Fruit fly (Drosophila melanogaster): ENCODE results near the gene CG7573.

CG7573 gene

DNA sequence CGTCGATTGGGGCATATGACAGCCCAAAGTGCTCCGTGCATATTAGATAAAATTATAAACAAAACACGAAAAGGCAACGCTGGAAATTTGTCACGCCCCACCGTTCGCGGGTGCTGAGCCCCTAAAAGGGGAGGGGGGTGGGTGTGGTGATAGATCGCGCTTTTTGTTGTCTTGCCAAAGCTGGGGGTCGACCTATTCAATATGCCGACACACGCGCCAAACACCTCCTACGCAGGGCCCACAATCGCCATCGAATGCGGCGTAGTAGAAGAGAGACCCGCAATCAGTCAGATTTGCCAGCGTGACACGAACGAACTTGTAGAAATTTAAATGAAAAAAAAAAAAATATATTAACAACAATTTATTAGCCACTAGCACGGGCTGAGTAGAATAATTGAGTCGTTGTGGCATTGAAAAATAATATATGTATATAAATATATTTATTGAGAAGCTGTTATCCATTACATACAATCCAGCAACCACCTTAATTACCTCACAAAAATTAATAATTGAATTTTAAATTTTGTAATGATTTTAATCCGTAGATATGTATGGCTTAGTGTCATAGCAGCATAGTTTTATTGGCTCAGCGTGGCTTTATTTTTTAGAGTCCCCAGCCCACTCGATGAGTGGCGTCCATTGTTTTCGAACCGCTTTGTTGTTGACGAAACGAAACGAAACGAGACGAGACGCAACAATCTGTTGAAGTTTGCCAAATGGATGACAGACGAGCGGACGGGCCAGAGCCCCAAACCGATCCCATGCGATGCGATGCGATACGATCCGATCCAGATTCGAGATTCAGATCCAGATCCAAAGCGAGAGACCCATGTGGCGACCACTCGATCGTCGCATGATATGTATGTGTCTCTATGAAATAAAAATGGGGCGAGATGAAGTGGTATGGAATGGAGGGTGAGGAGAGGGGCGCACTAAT, 37.7 kb downstream of the CG7573 start:
- TF ChIP-seq Sp1 (GFP tag; optimal IDR thresholded peaks at IDR 0.05) (peak; percentile 79), Vsx2 (GFP tag; optimal IDR thresholded peaks at IDR 0.05; ENCODE audit: partially characterized antibody) (no peak), h (GFP tag; optimal IDR thresholded peaks at IDR 0.05) (peak; percentile 30), Myc (optimal IDR thresholded peaks at IDR 0.05) (no peak), brk (GFP tag; optimal IDR thresholded peaks at IDR 0.05) (no peak), Hr83 (GFP tag; optimal IDR thresholded peaks at IDR 0.05; ENCODE audit: poor library complexity, severe bottlenecking) (no peak), OdsH (GFP tag; optimal IDR thresholded peaks at IDR 0.05) (peak; percentile 41), Jra (GFP tag; optimal IDR thresholded peaks at IDR 0.05) (no peak), dmrt93B (GFP tag; optimal IDR thresholded peaks at IDR 0.05) (peak; percentile 45), dsf (GFP tag; optimal IDR thresholded peaks at IDR 0.05; ENCODE audit: borderline replicate concordance) (no peak), sage (GFP tag; optimal IDR thresholded peaks at IDR 0.05) (peak; percentile 11), sv (GFP tag; optimal IDR thresholded peaks at IDR 0.05) (peak; percentile 46), Rel (GFP tag; optimal IDR thresholded peaks at IDR 0.05) (peak; percentile 57), Rel (tag; optimal IDR thresholded peaks at IDR 0.05) (no peak), Abd-B (GFP tag; optimal IDR thresholded peaks at IDR 0.05) (no peak), pan (optimal IDR thresholded peaks at IDR 0.05) (no peak), br (GFP tag; optimal IDR thresholded peaks at IDR 0.05) (no peak), jim (GFP tag; optimal IDR thresholded peaks at IDR 0.05) (no peak), GATAd (GFP tag; optimal IDR thresholded peaks at IDR 0.05) (no peak), rgr (GFP tag; optimal IDR thresholded peaks at IDR 0.05) (peak; percentile 45), ey (GFP tag; optimal IDR thresholded peaks at IDR 0.05) (peak; percentile 9), usp (GFP tag; optimal IDR thresholded peaks at IDR 0.05) (no peak), Dfd (GFP tag; optimal IDR thresholded peaks at IDR 0.05) (no peak), CG9705 (GFP tag; optimal IDR thresholded peaks at IDR 0.05) (no peak), foxo (GFP tag; optimal IDR thresholded peaks at IDR 0.05) (peak in 1 of 2 experiments; percentile 51), woc (GFP tag; optimal IDR thresholded peaks at IDR 0.05) (no peak), CrebA (GFP tag; optimal IDR thresholded peaks at IDR 0.05; ENCODE audit: borderline replicate concordance) (no peak), fru (GFP tag; optimal IDR thresholded peaks at IDR 0.05) (peak; percentile 36), Hnf4 (GFP tag; optimal IDR thresholded peaks at IDR 0.05) (no peak), psq (GFP tag; optimal IDR thresholded peaks at IDR 0.05) (peak; percentile 38), Dif (GFP tag; optimal IDR thresholded peaks at IDR 0.05; ENCODE audit: partially characterized antibody) (no peak), lola (GFP tag; optimal IDR thresholded peaks at IDR 0.05) (no peak), Hr78 (GFP tag; optimal IDR thresholded peaks at IDR 0.05) (no peak), HLH106 (tag; optimal IDR thresholded peaks at IDR 0.05) (peak; percentile 62), tai (GFP tag; optimal IDR thresholded peaks at IDR 0.05) (no peak), dl (GFP tag; optimal IDR thresholded peaks at IDR 0.05; ENCODE audit: insufficient read depth in 1 of 2, partially characterized antibody in 2 of 2) (no peak), CG32264 (GFP tag; optimal IDR thresholded peaks at IDR 0.05) (no peak), Mio (GFP tag; optimal IDR thresholded peaks at IDR 0.05) (no peak), N (GFP tag; optimal IDR thresholded peaks at IDR 0.05) (no peak)

DNA sequence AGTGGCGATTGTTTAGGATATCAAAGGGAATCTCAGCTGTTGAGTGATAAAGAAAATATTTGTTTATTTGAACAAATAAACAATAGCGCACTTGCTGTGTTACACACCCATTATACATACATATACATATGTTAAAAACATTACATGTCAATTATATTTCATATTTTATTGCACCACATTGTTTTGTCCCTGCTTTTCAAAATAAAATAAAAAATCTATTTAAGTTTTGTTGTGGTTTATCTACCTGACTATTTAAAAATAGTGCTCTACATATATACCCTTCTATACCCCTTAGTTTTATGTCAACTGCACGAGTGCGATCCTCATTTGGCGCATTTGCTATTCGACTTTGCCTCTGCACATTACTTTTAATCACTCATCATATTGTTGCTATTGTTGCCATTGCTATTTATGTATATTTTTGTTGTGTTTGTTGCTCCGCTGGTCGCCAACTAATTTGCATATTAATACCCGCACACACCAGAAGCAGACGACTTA, 38.4 kb downstream of the CG7573 start:
- TF ChIP-seq ey (GFP tag; optimal IDR thresholded peaks at IDR 0.05) (no peak), foxo (GFP tag; optimal IDR thresholded peaks at IDR 0.05) (peak in 1 of 2 experiments; percentile 14), Hr83 (GFP tag; optimal IDR thresholded peaks at IDR 0.05; ENCODE audit: poor library complexity, severe bottlenecking) (no peak), sv (GFP tag; optimal IDR thresholded peaks at IDR 0.05) (peak; percentile 87), Dfd (GFP tag; optimal IDR thresholded peaks at IDR 0.05) (no peak)
